Fruit fly (Drosophila melanogaster) whole organism: ENCODE results near the gene psd.

Experiments used
- CG8478 ChIP-seq: fragments of >200 bp; optimal IDR thresholded peaks from 2 replicates; lab custom pipeline; 2018; ENCODE audit warnings: inconsistent platforms
- Dll ChIP-seq: fragments of >200 bp; optimal IDR thresholded peaks from 2 replicates; lab custom pipeline; 2017
- EcR ChIP-seq, 2 experiments: fragments of >200 bp; optimal IDR thresholded peaks; 2 replicates each; lab custom pipeline; 2017; ENCODE audit warnings: missing biosample characterization in 2 of 2, missing genetic modification characterization in 2 of 2, missing genetic modification reagents in 2 of 2
- pan ChIP-seq: fragments of >200 bp; optimal IDR thresholded peaks from 2 replicates; lab custom pipeline; 2017
- psq ChIP-seq: fragments of >200 bp; optimal IDR thresholded peaks from 2 replicates; lab custom pipeline; 2017
- usp ChIP-seq: fragments of >200 bp; optimal IDR thresholded peaks from 2 replicates; lab custom pipeline; 2017; ENCODE audit warnings: missing biosample characterization, missing genetic modification characterization, mixed read lengths

- TF ChIP-seq Dll (no peak), pan (lab: Kevin White, UChicago) (no peak), psq (no peak), usp (GFP tag; lab: Kevin White, UChicago) (no peak), EcR (GFP tag; optimal IDR thresholded peaks at IDR 0.05; lab: Kevin White, UChicago) (no peak), CG8478 (no peak)
Measured at dm6 chr2L:5956706-5957105, 8.0 kb downstream of the psd start, which contains the start of the genes CG13998 and Vm26Ab.
